Worm (Caenorhabditis elegans) whole organism, L1 larva: Measurements from ENCODE around the gene R08A2.7.

Experiments used
- C04F5.9 ChIP-seq: sonication (generic microtip); optimal IDR thresholded peaks from 2 replicates; lab custom pipeline; 2016; ENCODE audit warnings: missing genetic modification characterization, missing compliant biosample characterization
- C34B4.2 ChIP-seq: sonication (generic microtip); optimal IDR thresholded peaks from 2 replicates; lab custom pipeline; 2017; ENCODE audit warnings: mild to moderate bottlenecking, missing genetic modification characterization, missing compliant biosample characterization
- F16B12.6 ChIP-seq: fragments of 150-350 bp; optimal IDR thresholded peaks from 2 replicates; lab custom pipeline; 2014; ENCODE audit warnings: missing biosample characterization, missing genetic modification characterization
- ama-1 ChIP-seq: fragments of 150-350 bp; optimal IDR thresholded peaks from 2 replicates; lab custom pipeline; 2014
- ceh-63 ChIP-seq: fragments of 200-800 bp; sonication (Bioruptor generic); optimal IDR thresholded peaks from 2 replicates; lab custom pipeline; 2018; ENCODE audit warnings: mild to moderate bottlenecking, missing genetic modification characterization, missing compliant biosample characterization
- ceh-82 ChIP-seq, 3 experiments: fragments of 150-350 bp in 1 of 3; sonication (generic microtip) in 2 of 3; optimal IDR thresholded peaks; 2 replicates each; lab custom pipeline; 2014 to 2017; ENCODE audit warnings: missing biosample characterization in 3 of 3, missing genetic modification characterization in 3 of 3
- ceh-90 ChIP-seq: sonication (generic microtip); optimal IDR thresholded peaks from 2 replicates; lab custom pipeline; 2016; ENCODE audit warnings: missing genetic modification characterization, missing compliant biosample characterization
- ces-1 ChIP-seq: fragments of 150-350 bp; optimal IDR thresholded peaks from 2 replicates; lab custom pipeline; 2014; ENCODE audit warnings: missing biosample characterization, missing genetic modification reagents, missing genetic modification characterization
- efl-1 ChIP-seq, 4 experiments: fragments of 150-350 bp; optimal IDR thresholded peaks in 3 of 4; peaks in 1 of 4; 1 replicate in 1 of 4; 2 replicates in 3 of 4; lab custom pipeline; 2014; ENCODE audit warnings: missing biosample characterization in 2 of 4, missing genetic modification characterization in 2 of 4, missing genetic modification reagents in 2 of 4
- egl-13 ChIP-seq: sonication (generic microtip); optimal IDR thresholded peaks from 2 replicates; lab custom pipeline; 2016; ENCODE audit warnings: missing genotype, missing genetic modification reagents, missing genetic modification characterization, missing compliant biosample characterization
- egl-27 ChIP-seq, 2 experiments: fragments of 150-350 bp in 1 of 2; sonication (generic microtip); optimal IDR thresholded peaks; 3 replicates each; lab custom pipeline; 2017 to 2018; ENCODE audit warnings: missing biosample characterization in 2 of 2, missing genetic modification characterization in 2 of 2, missing genetic modification reagents in 2 of 2
- elt-3 ChIP-seq, 6 experiments: fragments of 150-350 bp in 1 of 6; sonication (generic microtip); optimal IDR thresholded peaks; 2 replicates each; lab custom pipeline; 2017 to 2018; ENCODE audit warnings: missing biosample characterization in 6 of 6, missing genetic modification characterization in 6 of 6, inconsistent platforms in 1 of 6
- fkh-8 ChIP-seq: sonication (generic microtip); optimal IDR thresholded peaks from 2 replicates; lab custom pipeline; 2016; ENCODE audit warnings: mild to moderate bottlenecking, missing genetic modification characterization, missing compliant biosample characterization
- jun-1 ChIP-seq: fragments of 150-350 bp; optimal IDR thresholded peaks from 2 replicates; lab custom pipeline; 2014; ENCODE audit warnings: missing biosample characterization, missing genetic modification reagents, missing genetic modification characterization
- lin-13 ChIP-seq: fragments of 150-350 bp; optimal IDR thresholded peaks from 2 replicates; lab custom pipeline; 2014; ENCODE audit warnings: missing biosample characterization, missing genetic modification reagents, missing genetic modification characterization
- lin-14 ChIP-seq: fragments of 200-800 bp; sonication (Bioruptor generic); optimal IDR thresholded peaks from 2 replicates; lab custom pipeline; 2018; ENCODE audit warnings: mild to moderate bottlenecking, missing genetic modification characterization, moderate library complexity, missing compliant biosample characterization
- lir-3 ChIP-seq: sonication (generic microtip); optimal IDR thresholded peaks from 2 replicates; lab custom pipeline; 2016; ENCODE audit warnings: mild to moderate bottlenecking, missing genetic modification characterization, moderate library complexity, missing compliant biosample characterization; ENCODE audit not compliant: poor library complexity
- lsy-2 ChIP-seq, 2 experiments: fragments of 150-350 bp; optimal IDR thresholded peaks; 2 replicates each; lab custom pipeline; 2014; ENCODE audit warnings: missing biosample characterization in 2 of 2, missing genetic modification characterization in 2 of 2
- mep-1 ChIP-seq: fragments of 150-350 bp; optimal IDR thresholded peaks from 2 replicates; lab custom pipeline; 2014; ENCODE audit warnings: missing biosample characterization, missing genetic modification characterization
- nhr-19 ChIP-seq: fragments of 200-800 bp; sonication (Bioruptor generic); conservative IDR thresholded peaks from 2 replicates; pipeline ENCODE4 v1.3.6; 2022; ENCODE audit warnings: missing genetic modification characterization, missing compliant biosample characterization
- nhr-20 ChIP-seq: sonication (generic microtip); optimal IDR thresholded peaks from 2 replicates; lab custom pipeline; 2016; ENCODE audit warnings: mild to moderate bottlenecking, missing genetic modification characterization, missing compliant biosample characterization
- nhr-237 ChIP-seq: fragments of 150-350 bp; optimal IDR thresholded peaks from 2 replicates; lab custom pipeline; 2014; ENCODE audit warnings: missing biosample characterization, missing genetic modification characterization
- nhr-47 ChIP-seq: sonication (generic microtip); optimal IDR thresholded peaks from 2 replicates; lab custom pipeline; 2016; ENCODE audit warnings: mild to moderate bottlenecking, missing genetic modification characterization, moderate library complexity, missing compliant biosample characterization
- nhr-71 ChIP-seq: sonication (generic microtip); optimal IDR thresholded peaks from 2 replicates; lab custom pipeline; 2016; ENCODE audit warnings: mild to moderate bottlenecking, missing genetic modification characterization, moderate library complexity, missing compliant biosample characterization
- nhr-84 ChIP-seq: sonication (generic microtip); optimal IDR thresholded peaks from 2 replicates; lab custom pipeline; 2017; ENCODE audit warnings: missing biosample characterization, missing genetic modification characterization
- nhr-85 ChIP-seq: sonication (generic microtip); peaks from one replicate; lab custom pipeline; 2016; ENCODE audit warnings: missing genetic modification characterization, inconsistent platforms, missing compliant biosample characterization
- nhr-90 ChIP-seq: sonication (generic microtip); optimal IDR thresholded peaks from 2 replicates; lab custom pipeline; 2016; ENCODE audit warnings: mild to moderate bottlenecking, missing genetic modification characterization, missing compliant biosample characterization; ENCODE audit not compliant: poor library complexity
- pax-3 ChIP-seq: fragments of 200-800 bp; sonication (Bioruptor generic); optimal IDR thresholded peaks from 2 replicates; lab custom pipeline; 2018; ENCODE audit warnings: mild to moderate bottlenecking, missing genetic modification characterization, moderate library complexity, missing compliant biosample characterization
- rnt-1 ChIP-seq: sonication (generic microtip); optimal IDR thresholded peaks from 2 replicates; lab custom pipeline; 2016; ENCODE audit warnings: mild to moderate bottlenecking, missing genetic modification characterization, moderate library complexity, missing compliant biosample characterization
- snpc-4 ChIP-seq: fragments of 150-350 bp; optimal IDR thresholded peaks from 2 replicates; lab custom pipeline; 2014; ENCODE audit warnings: missing biosample characterization, missing genetic modification characterization
- snu-23 ChIP-seq: sonication (generic microtip); optimal IDR thresholded peaks from 2 replicates; lab custom pipeline; 2016; ENCODE audit warnings: missing genetic modification characterization, missing compliant biosample characterization
- sptf-1 ChIP-seq: fragments of 150-350 bp; optimal IDR thresholded peaks from 2 replicates; lab custom pipeline; 2014; ENCODE audit warnings: missing biosample characterization, missing genetic modification characterization
- sup-37 ChIP-seq: fragments of 200-800 bp; sonication (Bioruptor generic); optimal IDR thresholded peaks from 2 replicates; lab custom pipeline; 2018; ENCODE audit warnings: mild to moderate bottlenecking, missing genetic modification characterization, missing compliant biosample characterization
- tbx-2 ChIP-seq: sonication (generic microtip); optimal IDR thresholded peaks from 2 replicates; lab custom pipeline; 2016; ENCODE audit warnings: missing genetic modification characterization, missing compliant biosample characterization
- unc-130 ChIP-seq: fragments of 150-350 bp; optimal IDR thresholded peaks from 2 replicates; lab custom pipeline; 2017; ENCODE audit warnings: missing biosample characterization, missing genetic modification characterization, inconsistent platforms
- unc-30 ChIP-seq: sonication (generic microtip); optimal IDR thresholded peaks from 2 replicates; lab custom pipeline; 2017; ENCODE audit warnings: missing biosample characterization, missing genetic modification characterization
- unc-86 ChIP-seq: sonication (generic microtip); optimal IDR thresholded peaks from 2 replicates; lab custom pipeline; 2016; ENCODE audit warnings: missing genetic modification characterization, missing compliant biosample characterization
- xbp-1 ChIP-seq: sonication (generic microtip); optimal IDR thresholded peaks from 2 replicates; lab custom pipeline; 2016; ENCODE audit warnings: missing genetic modification characterization, missing compliant biosample characterization
- zag-1 ChIP-seq: fragments of 150-350 bp; optimal IDR thresholded peaks from 2 replicates; lab custom pipeline; 2014; ENCODE audit warnings: missing biosample characterization, missing genetic modification characterization
- zip-4 ChIP-seq: fragments of 200-800 bp; sonication (Bioruptor generic); optimal IDR thresholded peaks from 2 replicates; lab custom pipeline; 2018; ENCODE audit warnings: mild to moderate bottlenecking, missing genetic modification characterization, moderate library complexity, missing compliant biosample characterization
- ztf-4 ChIP-seq: fragments of 150-350 bp; optimal IDR thresholded peaks from 2 replicates; lab custom pipeline; 2014; ENCODE audit warnings: missing biosample characterization, missing genetic modification characterization

The R08A2.7 gene

DNA sequence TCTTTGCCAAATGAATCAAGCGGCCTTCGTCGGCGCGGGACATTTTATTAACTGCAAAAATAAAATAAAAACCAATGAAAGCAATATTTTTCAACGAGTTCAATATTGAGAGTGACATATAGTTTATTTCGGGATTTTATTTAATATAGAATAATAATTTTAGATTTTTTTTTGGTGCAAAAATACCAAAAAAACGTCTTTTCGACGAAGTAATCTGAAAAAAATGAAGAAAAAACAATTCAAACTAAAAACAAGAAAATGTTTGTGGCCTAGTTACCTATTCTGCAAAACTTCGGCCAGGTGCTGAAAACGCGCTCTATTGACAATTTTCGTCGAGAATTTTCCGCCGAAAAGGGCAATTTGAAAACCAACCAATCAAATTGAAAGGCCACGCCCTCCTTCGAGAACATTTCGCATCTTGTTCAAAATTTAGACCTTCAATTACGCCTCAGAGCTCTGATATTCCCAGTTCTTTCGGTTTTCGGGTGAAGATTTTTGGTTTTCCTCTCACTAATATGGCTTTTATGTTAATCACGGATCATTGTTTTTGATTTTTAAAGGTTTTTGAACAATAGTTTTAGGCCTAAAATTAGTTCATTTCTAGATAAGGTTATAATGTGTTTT is 37.6 kb upstream of the R08A2.7 start, which contains the start of gene C47E8.4 (continued):
- TF ChIP-seq nhr-90 (tag; lab: Kevin White, UChicago) (peak; percentile 99), lin-13 (GFP tag; lab: Kevin White, UChicago) (peak; percentile 98), xbp-1 (tag; lab: Kevin White, UChicago) (peak; percentile 99), sup-37 (peak; percentile 93), pax-3 (tag; lab: Kevin White, UChicago) (peak; percentile 100), unc-30 (tag; lab: Kevin White, UChicago) (peak; percentile 67), ces-1 (GFP tag; lab: Kevin White, UChicago) (no peak), nhr-71 (tag; lab: Kevin White, UChicago) (peak; percentile 100), snu-23 (peak; percentile 99), lsy-2 (tag; optimal IDR thresholded peaks at IDR 0.05; lab: Kevin White, UChicago) (peak; percentile 98), jun-1 (tag; lab: Kevin White, UChicago) (peak; percentile 98), zag-1 (tag; lab: Kevin White, UChicago) (peak; percentile 93), snpc-4 (peak; percentile 89), elt-3 (tag; optimal IDR thresholded peaks at IDR 0.05; lab: Kevin White, UChicago) (peak in 4 of 6 experiments; percentile 12 to 99 (median 89)), ama-1 (lab: Kevin White, UChicago) (peak; percentile 88), unc-130 (tag; lab: Kevin White, UChicago) (peak; percentile 97), lin-14 (GFP tag; lab: Kevin White, UChicago) (peak; percentile 99), fkh-8 (peak; percentile 100), nhr-84 (tag; lab: Kevin White, UChicago) (peak; percentile 49), C34B4.2 (tag; lab: Kevin White, UChicago) (peak; percentile 89), efl-1 (optimal IDR thresholded peaks at IDR 0.05; lab: Kevin White, UChicago) (peak; percentile 95), efl-1 (GFP tag; optimal IDR thresholded peaks at IDR 0.05 in 1 of 2; lab: Kevin White, UChicago) (peak; percentile 86 to 99), F16B12.6 (tag; lab: Kevin White, UChicago) (peak; percentile 26), rnt-1 (tag; lab: Kevin White, UChicago) (peak; percentile 99), ztf-4 (tag; lab: Kevin White, UChicago) (peak; percentile 98), ceh-90 (peak; percentile 96), sptf-1 (tag; lab: Kevin White, UChicago) (no peak), C04F5.9 (peak; percentile 97), egl-27 (tag; optimal IDR thresholded peaks at IDR 0.05; lab: Kevin White, UChicago) (peak; percentile 85 to 89), zip-4 (GFP tag; lab: Kevin White, UChicago) (peak; percentile 94), nhr-237 (tag; lab: Kevin White, UChicago) (peak; percentile 96), ceh-63 (peak; percentile 96), nhr-20 (tag; lab: Kevin White, UChicago) (peak; percentile 99), nhr-47 (tag; lab: Kevin White, UChicago) (peak; percentile 99), lir-3 (peak; percentile 99), unc-86 (tag; lab: Kevin White, UChicago) (peak; percentile 99), tbx-2 (tag; lab: Kevin White, UChicago) (peak; percentile 100), nhr-19 (peak; percentile 99), nhr-85 (tag; lab: Kevin White, UChicago) (peak; percentile 99), mep-1 (tag; lab: Kevin White, UChicago) (peak; percentile 98), egl-13 (tag; lab: Kevin White, UChicago) (peak; percentile 99), ceh-82 (tag; optimal IDR thresholded peaks at IDR 0.05; lab: Kevin White, UChicago) (peak; percentile 97 to 98 (median 98))
